Worm (Caenorhabditis elegans) whole organism, L2 larva: Measurements from ENCODE around the gene fbxa-64.

Experiments
- C34F6.9 ChIP-seq: fragments of 150-350 bp; optimal IDR thresholded peaks from 2 replicates; lab custom pipeline; 2014; ENCODE audit warnings: missing biosample characterization, missing genetic modification characterization
- F13H6.1 ChIP-seq: sonication (generic microtip); optimal IDR thresholded peaks from 2 replicates; lab custom pipeline; 2016; ENCODE audit warnings: missing genetic modification characterization, missing compliant biosample characterization
- Y55F3AM.14 ChIP-seq: fragments of 200-800 bp; sonication (Bioruptor generic); optimal IDR thresholded peaks from 2 replicates; lab custom pipeline; 2018; ENCODE audit warnings: mild to moderate bottlenecking, missing genetic modification characterization, missing compliant biosample characterization
- ZK546.5 ChIP-seq: sonication (generic microtip); optimal IDR thresholded peaks from 2 replicates; lab custom pipeline; 2017; ENCODE audit warnings: missing biosample characterization, missing genetic modification characterization
- alr-1 ChIP-seq: fragments of 150-350 bp; optimal IDR thresholded peaks from 2 replicates; lab custom pipeline; 2014; ENCODE audit warnings: missing biosample characterization, missing genetic modification characterization
- aly-2 ChIP-seq: fragments of 150-350 bp; optimal IDR thresholded peaks from 2 replicates; lab custom pipeline; 2014; ENCODE audit warnings: missing biosample characterization, missing genetic modification characterization
- ama-1 ChIP-seq: fragments of 150-350 bp; optimal IDR thresholded peaks from 2 replicates; lab custom pipeline; 2018; ENCODE audit warnings: inconsistent platforms
- blmp-1 ChIP-seq: sonication (generic microtip); optimal IDR thresholded peaks from 2 replicates; lab custom pipeline; 2017; ENCODE audit warnings: missing genetic modification characterization, mild to moderate bottlenecking, missing compliant biosample characterization, antibody characterized with exemption, moderate library complexity; ENCODE audit not compliant: insufficient read depth
- ceh-16 ChIP-seq: fragments of 150-350 bp; optimal IDR thresholded peaks from 2 replicates; lab custom pipeline; 2014; ENCODE audit warnings: missing biosample characterization, missing genetic modification characterization
- ceh-82 ChIP-seq: fragments of 150-350 bp; optimal IDR thresholded peaks from 2 replicates; lab custom pipeline; 2014; ENCODE audit warnings: missing biosample characterization, missing genetic modification characterization
- crh-2 ChIP-seq: sonication (generic microtip); optimal IDR thresholded peaks from 2 replicates; lab custom pipeline; 2017; ENCODE audit warnings: missing biosample characterization, missing genetic modification characterization
- dmd-4 ChIP-seq: sonication (generic microtip); optimal IDR thresholded peaks from 2 replicates; lab custom pipeline; 2017; ENCODE audit warnings: missing biosample characterization, missing genetic modification characterization
- elt-1 ChIP-seq: fragments of 150-350 bp; optimal IDR thresholded peaks from 2 replicates; lab custom pipeline; 2014; ENCODE audit warnings: missing biosample characterization, missing genetic modification characterization
- elt-3 ChIP-seq: sonication (generic microtip); optimal IDR thresholded peaks from 2 replicates; lab custom pipeline; 2017; ENCODE audit warnings: missing biosample characterization, missing genetic modification characterization
- fos-1 ChIP-seq: fragments of 150-350 bp; optimal IDR thresholded peaks from 2 replicates; lab custom pipeline; 2014; ENCODE audit warnings: missing biosample characterization, missing genetic modification characterization
- gmeb-1 ChIP-seq: fragments of 150-350 bp; optimal IDR thresholded peaks from 2 replicates; lab custom pipeline; 2014; ENCODE audit warnings: missing biosample characterization, missing genetic modification characterization
- lin-11 ChIP-seq: fragments of 150-350 bp; sonication (generic microtip); optimal IDR thresholded peaks from 2 replicates; lab custom pipeline; 2014; ENCODE audit warnings: missing biosample characterization, missing genetic modification characterization, inconsistent platforms, mixed read lengths
- lin-13 ChIP-seq: fragments of 150-350 bp; optimal IDR thresholded peaks from 2 replicates; lab custom pipeline; 2014; ENCODE audit warnings: missing biosample characterization, missing genetic modification reagents, missing genetic modification characterization
- lsy-2 ChIP-seq, 2 experiments: fragments of 150-350 bp in 1 of 2; sonication (generic microtip) in 1 of 2; optimal IDR thresholded peaks; 2 replicates each; lab custom pipeline; 2014 to 2017; ENCODE audit warnings: missing biosample characterization in 2 of 2, missing genetic modification characterization in 2 of 2
- mab-5 ChIP-seq: fragments of 150-350 bp; optimal IDR thresholded peaks from 2 replicates; lab custom pipeline; 2014; ENCODE audit warnings: missing biosample characterization, missing genetic modification characterization
- mbf-1 ChIP-seq: sonication (generic microtip); optimal IDR thresholded peaks from 2 replicates; lab custom pipeline; 2017; ENCODE audit warnings: missing biosample characterization, missing genetic modification characterization
- nhr-10 ChIP-seq: sonication (generic microtip); optimal IDR thresholded peaks from 2 replicates; lab custom pipeline; 2017; ENCODE audit warnings: missing biosample characterization, missing genetic modification characterization
- nhr-11 ChIP-seq: fragments of 150-350 bp; optimal IDR thresholded peaks from 2 replicates; lab custom pipeline; 2014; ENCODE audit warnings: missing biosample characterization, missing genetic modification characterization
- nhr-129 ChIP-seq: fragments of 150-350 bp; optimal IDR thresholded peaks from 2 replicates; lab custom pipeline; 2014; ENCODE audit warnings: missing biosample characterization, missing genetic modification characterization
- nhr-21 ChIP-seq: fragments of 150-350 bp; optimal IDR thresholded peaks from 2 replicates; lab custom pipeline; 2014; ENCODE audit warnings: missing biosample characterization, missing genetic modification characterization
- nhr-23 ChIP-seq: fragments of 150-350 bp; optimal IDR thresholded peaks from 2 replicates; lab custom pipeline; 2014; ENCODE audit warnings: missing biosample characterization, missing genetic modification reagents, missing genetic modification characterization
- nhr-237 ChIP-seq: fragments of 150-350 bp; optimal IDR thresholded peaks from 2 replicates; lab custom pipeline; 2014; ENCODE audit warnings: missing biosample characterization, missing genetic modification characterization
- nhr-6 ChIP-seq: fragments of 150-350 bp; optimal IDR thresholded peaks from 2 replicates; lab custom pipeline; 2014; ENCODE audit warnings: missing biosample characterization, missing genetic modification characterization
- nhr-77 ChIP-seq: fragments of 150-350 bp; optimal IDR thresholded peaks from 2 replicates; lab custom pipeline; 2014; ENCODE audit warnings: missing biosample characterization, missing genetic modification characterization
- peb-1 ChIP-seq: fragments of 150-350 bp; optimal IDR thresholded peaks from 2 replicates; lab custom pipeline; 2014; ENCODE audit warnings: missing biosample characterization, missing genetic modification characterization
- sem-4 ChIP-seq: fragments of 150-350 bp; optimal IDR thresholded peaks from 2 replicates; lab custom pipeline; 2014; ENCODE audit warnings: missing biosample characterization, missing genetic modification reagents, missing genetic modification characterization
- skn-1 ChIP-seq: sonication (generic microtip); optimal IDR thresholded peaks from 2 replicates; lab custom pipeline; 2017; ENCODE audit warnings: missing biosample characterization, missing genetic modification characterization
- sma-3 ChIP-seq: sonication (generic microtip); optimal IDR thresholded peaks from 2 replicates; lab custom pipeline; 2016; ENCODE audit warnings: missing genetic modification reagents, missing genetic modification characterization, missing compliant biosample characterization
- sma-9 ChIP-seq, 2 experiments: fragments of 150-350 bp in 1 of 2; sonication (generic microtip) in 1 of 2; optimal IDR thresholded peaks; 2 replicates each; lab custom pipeline; 2014 to 2016; ENCODE audit warnings: missing genetic modification characterization in 2 of 2, mild to moderate bottlenecking in 1 of 2, missing biosample characterization in 1 of 2, missing compliant biosample characterization in 1 of 2, missing genetic modification reagents in 1 of 2, moderate library complexity in 1 of 2
- snpc-4 ChIP-seq: fragments of 150-350 bp; optimal IDR thresholded peaks from 2 replicates; lab custom pipeline; 2014; ENCODE audit warnings: missing biosample characterization, missing genetic modification characterization
- unc-39 ChIP-seq: fragments of 150-350 bp; optimal IDR thresholded peaks from 2 replicates; lab custom pipeline; 2014; ENCODE audit warnings: missing biosample characterization, missing genetic modification characterization
- unc-55 ChIP-seq: fragments of 150-350 bp; sonication (generic microtip); optimal IDR thresholded peaks from 3 replicates; lab custom pipeline; 2014; ENCODE audit warnings: missing biosample characterization, missing genetic modification reagents, missing genetic modification characterization
- unc-62 ChIP-seq: fragments of 150-350 bp; optimal IDR thresholded peaks from 2 replicates; lab custom pipeline; 2014; ENCODE audit warnings: missing biosample characterization, missing genetic modification reagents, missing genetic modification characterization
- zag-1 ChIP-seq: fragments of 150-350 bp; optimal IDR thresholded peaks from 2 replicates; lab custom pipeline; 2014; ENCODE audit warnings: missing biosample characterization, missing genetic modification characterization
- ztf-1 ChIP-seq: fragments of 200-800 bp; sonication (Bioruptor generic); conservative IDR thresholded peaks from 2 replicates; pipeline ENCODE4 v1.3.6; 2022; ENCODE audit warnings: missing genetic modification characterization, missing compliant biosample characterization
- ztf-11 ChIP-seq: sonication (generic microtip); optimal IDR thresholded peaks from 2 replicates; lab custom pipeline; 2017; ENCODE audit warnings: missing biosample characterization, missing genetic modification characterization
- ztf-4 ChIP-seq: fragments of 150-350 bp; optimal IDR thresholded peaks from 2 replicates; lab custom pipeline; 2014; ENCODE audit warnings: missing biosample characterization, missing genetic modification characterization

The fbxa-64 gene

ce11 chrV:3284629-3285028 is 6.7 kb upstream of the fbxa-64 start, which contains the start of gene F35F10.5:
Gene F35F10.5 (plus strand): TSS chrV:3284929.
- TF ChIP-seq lin-13 (GFP tag; lab: Kevin White, UChicago) (no peak), snpc-4 (tag; lab: Kevin White, UChicago) (no peak), nhr-129 (no peak), ztf-11 (tag; lab: Kevin White, UChicago) (no peak), peb-1 (no peak), blmp-1 (tag; lab: Kevin White, UChicago) (no peak), sma-3 (GFP tag; lab: Kevin White, UChicago) (no peak), mbf-1 (no peak), unc-62 (GFP tag; lab: Kevin White, UChicago) (no peak), ceh-82 (tag; lab: Kevin White, UChicago) (no peak), skn-1 (tag; lab: Kevin White, UChicago) (no peak), sem-4 (tag; lab: Kevin White, UChicago) (no peak), alr-1 (tag; lab: Kevin White, UChicago) (no peak), ceh-16 (no peak), nhr-10 (tag; lab: Kevin White, UChicago) (no peak), elt-1 (tag; lab: Kevin White, UChicago) (no peak)

- TF ChIP-seq unc-62 (GFP tag; lab: Kevin White, UChicago) (no peak), Y55F3AM.14 (no peak), sma-3 (GFP tag; lab: Kevin White, UChicago) (no peak), peb-1 (no peak), ama-1 (lab: Kevin White, UChicago) (no peak), dmd-4 (no peak), nhr-11 (tag; lab: Kevin White, UChicago) (no peak), fos-1 (tag; lab: Kevin White, UChicago) (no peak), elt-3 (no peak), crh-2 (tag; lab: Kevin White, UChicago) (no peak), nhr-77 (no peak), unc-55 (no peak), skn-1 (tag; lab: Kevin White, UChicago) (no peak), nhr-129 (no peak), nhr-10 (tag; lab: Kevin White, UChicago) (no peak), zag-1 (tag; lab: Kevin White, UChicago) (no peak), snpc-4 (tag; lab: Kevin White, UChicago) (no peak), blmp-1 (tag; lab: Kevin White, UChicago) (no peak), ceh-16 (no peak)
Observed at ce11 chrV:3282957-3283356, 5.0 kb upstream of the fbxa-64 start, which contains the start of gene str-64. Gene str-64 (plus strand): TSS chrV:3283257.

- TF ChIP-seq ZK546.5 (tag; lab: Kevin White, UChicago) (no peak), sma-9 (GFP tag; optimal IDR thresholded peaks at IDR 0.05; lab: Kevin White, UChicago) (peak; percentile 64), sma-9 (tag; optimal IDR thresholded peaks at IDR 0.05; lab: Kevin White, UChicago) (no peak)
Observed at ce11 chrV:3281523-3281922, 3.6 kb upstream of the fbxa-64 start, which contains the start of gene T28A11.25. Gene T28A11.25 (plus strand): TSS chrV:3281823.

ce11 chrV:3280009-3280408 is 2.1 kb upstream of the fbxa-64 start, which contains the start of gene T28A11.2:
Gene T28A11.2 (plus strand): TSS chrV:3280379.
- TF ChIP-seq F13H6.1 (tag; lab: Kevin White, UChicago) (peak; percentile 50), sem-4 (tag; lab: Kevin White, UChicago) (peak; percentile 8), sma-9 (GFP tag; optimal IDR thresholded peaks at IDR 0.05; lab: Kevin White, UChicago) (peak; percentile 71), sma-9 (tag; optimal IDR thresholded peaks at IDR 0.05; lab: Kevin White, UChicago) (no peak), Y55F3AM.14 (no peak)

ce11 chrV:3279138-3279537 is 1.2 kb upstream of the fbxa-64 start:
- TF ChIP-seq fos-1 (tag; lab: Kevin White, UChicago) = no peak
- TF ChIP-seq lin-11 = no peak
- no peak for TF ChIP-seq elt-3
- TF ChIP-seq ceh-16 = no peak
- peak; percentile 65 for TF ChIP-seq F13H6.1 (tag; lab: Kevin White, UChicago)
- TF ChIP-seq nhr-11 (tag; lab: Kevin White, UChicago) = no peak
- TF ChIP-seq ama-1 (lab: Kevin White, UChicago) = no peak
- no peak for TF ChIP-seq Y55F3AM.14
- TF ChIP-seq aly-2 (tag; lab: Kevin White, UChicago) = no peak
- TF ChIP-seq ztf-4 (tag; lab: Kevin White, UChicago) = no peak
- TF ChIP-seq zag-1 (tag; lab: Kevin White, UChicago) = no peak
- no peak for TF ChIP-seq gmeb-1 (tag; lab: Kevin White, UChicago)
- TF ChIP-seq skn-1 (tag; lab: Kevin White, UChicago) = no peak
- no peak for TF ChIP-seq nhr-237 (tag; lab: Kevin White, UChicago)
- no peak for TF ChIP-seq sma-3 (GFP tag; lab: Kevin White, UChicago)
- no peak for TF ChIP-seq peb-1
- no peak for TF ChIP-seq ztf-11 (tag; lab: Kevin White, UChicago)
- TF ChIP-seq mab-5 = no peak
- TF ChIP-seq ztf-1 (GFP tag; lab: Robert Waterston, UW) = no peak
- no peak for TF ChIP-seq unc-39 (tag; lab: Kevin White, UChicago)
- no peak for TF ChIP-seq nhr-23 (tag; lab: Kevin White, UChicago)
- TF ChIP-seq nhr-6 (tag; lab: Kevin White, UChicago) = no peak
- TF ChIP-seq nhr-21 (tag; lab: Kevin White, UChicago) = no peak
- no peak for TF ChIP-seq C34F6.9 (tag; lab: Kevin White, UChicago)
- peak; percentile 78 for TF ChIP-seq sma-9 (GFP tag; optimal IDR thresholded peaks at IDR 0.05; lab: Kevin White, UChicago)
- TF ChIP-seq sma-9 (tag; optimal IDR thresholded peaks at IDR 0.05; lab: Kevin White, UChicago) = no peak
- no peak for TF ChIP-seq unc-55
- TF ChIP-seq lsy-2 (tag; optimal IDR thresholded peaks at IDR 0.05; lab: Kevin White, UChicago) = peak in 1 of 2 experiments; percentile 27
